Worm (Caenorhabditis elegans): ENCODE data around the gene fbxa-31.
"Not testable (repeated sequence)": the region's sequence is repeated elsewhere in the genome, so short reads cannot be mapped to it uniquely, and the experiment has no call there.

Gene fbxa-31

ce11 chrIII:1273655-1274328, 2.6 kb upstream of the fbxa-31 start, which contains the start of gene fbxa-29:
Gene fbxa-29 (minus strand): TSS chrIII:1273705.
- no peak for TF ChIP-seq unc-62 (GFP tag; optimal IDR thresholded peaks at IDR 0.05)
- TF ChIP-seq sptf-1 (tag; optimal IDR thresholded peaks at IDR 0.05): no peak
- no peak for TF ChIP-seq nhr-12 (tag; optimal IDR thresholded peaks at IDR 0.05)
- TF ChIP-seq blmp-1 (tag; optimal IDR thresholded peaks at IDR 0.05): no peak
- TF ChIP-seq ham-2 (GFP tag; optimal IDR thresholded peaks at IDR 0.05): no peak
- no peak for TF ChIP-seq lin-13 (tag; optimal IDR thresholded peaks at IDR 0.05)
- TF ChIP-seq drap-1 (GFP tag; optimal IDR thresholded peaks at IDR 0.05): no peak
- no peak for TF ChIP-seq mep-1 (tag; optimal IDR thresholded peaks at IDR 0.05)
- no peak for TF ChIP-seq ceh-43 (GFP tag; optimal IDR thresholded peaks at IDR 0.05)
- TF ChIP-seq hlh-1 (tag; optimal IDR thresholded peaks at IDR 0.05): no peak
- TF ChIP-seq unc-120 (tag; optimal IDR thresholded peaks at IDR 0.05; ENCODE audit: poor library complexity, severe bottlenecking): no peak
- no peak for TF ChIP-seq mab-5 (tag; optimal IDR thresholded peaks at IDR 0.05)
- TF ChIP-seq nhr-237 (tag; optimal IDR thresholded peaks at IDR 0.05): no peak
- TF ChIP-seq nhr-76 (tag; optimal IDR thresholded peaks at IDR 0.05): no peak
- no peak for TF ChIP-seq unc-39 (tag; optimal IDR thresholded peaks at IDR 0.05)
- TF ChIP-seq nhr-2 (tag; optimal IDR thresholded peaks at IDR 0.05): no peak
- TF ChIP-seq elt-1 (tag; optimal IDR thresholded peaks at IDR 0.05; ENCODE audit: borderline replicate concordance, insufficient read depth): no peak

ce11 chrIII:1269156-1269555, 2.1 kb downstream of the fbxa-31 start, which contains the start of gene fbxa-32:
Gene fbxa-32 (minus strand): TSS chrIII:1269256.
- no peak for TF ChIP-seq lsy-2 (tag; optimal IDR thresholded peaks at IDR 0.05)
- no peak for TF ChIP-seq elt-1 (tag; optimal IDR thresholded peaks at IDR 0.05; ENCODE audit: borderline replicate concordance, insufficient read depth)
- TF ChIP-seq zip-8 (tag; optimal IDR thresholded peaks at IDR 0.05): no peak
- TF ChIP-seq M03D4.4 (tag; optimal IDR thresholded peaks at IDR 0.05): no peak
- no peak for TF ChIP-seq blmp-1 (tag; optimal IDR thresholded peaks at IDR 0.05)
- no peak for TF ChIP-seq nhr-76 (tag; optimal IDR thresholded peaks at IDR 0.05)
- TF ChIP-seq unc-39 (tag; optimal IDR thresholded peaks at IDR 0.05): no peak
- TF ChIP-seq lin-13 (tag; optimal IDR thresholded peaks at IDR 0.05): no peak
- TF ChIP-seq tbx-8 (GFP tag; optimal IDR thresholded peaks at IDR 0.05): no peak
- TF ChIP-seq bed-3 (GFP tag; optimal IDR thresholded peaks at IDR 0.05): no peak
- no peak for TF ChIP-seq cnd-1 (tag; optimal IDR thresholded peaks at IDR 0.05)
- no peak for TF ChIP-seq nhr-237 (tag; optimal IDR thresholded peaks at IDR 0.05)
- no peak for TF ChIP-seq mab-5 (tag; optimal IDR thresholded peaks at IDR 0.05)

DNA sequence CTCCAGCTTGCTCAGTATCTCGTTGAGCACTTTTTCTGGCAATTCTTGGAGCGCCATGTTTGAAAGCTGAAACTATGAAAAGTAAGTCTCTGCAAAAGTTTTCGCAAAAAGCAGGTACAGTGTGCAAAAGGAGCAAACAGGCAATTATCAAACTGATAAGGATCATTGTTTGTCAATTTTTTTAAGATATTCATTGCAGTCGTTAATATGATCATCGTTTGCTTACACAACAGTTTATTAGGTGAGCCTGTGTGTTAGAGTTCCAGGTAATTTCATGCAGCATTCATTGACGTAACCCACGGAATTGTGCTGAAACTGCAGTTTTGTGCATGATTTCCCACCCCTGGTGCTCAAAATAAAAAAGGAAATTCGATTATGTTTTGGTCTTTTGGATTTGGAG, 4.4 kb downstream of the fbxa-31 start, which contains the start of gene fbxa-151:
TSS of gene fbxa-151 (minus strand) at position 101 of the 400 bp plus-strand sequence.
- not testable (repeated sequence) for TF ChIP-seq nhr-12, lsy-2, sptf-1 (tag; optimal IDR thresholded peaks at IDR 0.05)

ce11 chrIII:1263692-1264091, 7.5 kb downstream of the fbxa-31 start, which contains the start of gene srz-9:
Gene srz-9 (plus strand): TSS chrIII:1263992.
- TF ChIP-seq mab-5, nhr-2, lsy-2 (tag; optimal IDR thresholded peaks at IDR 0.05): not testable (repeated sequence)

DNA sequence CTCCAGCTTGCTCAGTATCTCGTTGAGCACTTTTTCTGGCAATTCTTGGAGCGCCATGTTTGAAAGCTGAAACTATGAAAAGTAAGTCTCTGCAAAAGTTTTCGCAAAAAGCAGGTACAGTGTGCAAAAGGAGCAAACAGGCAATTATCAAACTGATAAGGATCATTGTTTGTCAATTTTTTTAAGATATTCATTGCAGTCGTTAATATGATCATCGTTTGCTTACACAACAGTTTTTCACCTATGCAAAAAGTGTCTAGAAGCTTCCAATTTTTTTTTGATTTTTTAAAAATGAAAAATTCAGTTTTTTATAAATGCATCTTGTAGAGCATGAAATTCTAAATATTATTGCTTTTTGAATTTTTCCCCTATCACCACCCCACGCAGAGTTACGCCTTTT, 12.9 kb downstream of the fbxa-31 start, which contains the start of gene fbxa-78:
TSS of gene fbxa-78 (minus strand) at position 101 of the 400 bp plus-strand sequence.
- TF ChIP-seq ham-2 (GFP tag; optimal IDR thresholded peaks at IDR 0.05); nhr-2 (tag; optimal IDR thresholded peaks at IDR 0.05); M03D4.4 (tag; optimal IDR thresholded peaks at IDR 0.05): not testable (repeated sequence)

- not testable (repeated sequence) for TF ChIP-seq ces-1 (GFP tag; optimal IDR thresholded peaks at IDR 0.05); unc-120 (tag; optimal IDR thresholded peaks at IDR 0.05; ENCODE audit: poor library complexity, severe bottlenecking); nhr-76 (tag; optimal IDR thresholded peaks at IDR 0.05)
Observed at ce11 chrIII:1256519-1256918, 14.7 kb downstream of the fbxa-31 start, which contains the start of gene fbxa-208. Gene fbxa-208 (plus strand): TSS chrIII:1256819.

ce11 chrIII:1249111-1249583, 22.1 kb downstream of the fbxa-31 start, which contains the start of the genes fbxa-76 and fbxa-77:
Gene fbxa-76 (minus strand): TSS chrIII:1249161.
Gene fbxa-77 (plus strand): TSS chrIII:1249475.
- no peak for TF ChIP-seq pha-4 (tag; optimal IDR thresholded peaks at IDR 0.05)
- no peak for TF ChIP-seq blmp-1 (tag; optimal IDR thresholded peaks at IDR 0.05)
- TF ChIP-seq nhr-28 (tag; optimal IDR thresholded peaks at IDR 0.05): no peak
- TF ChIP-seq lsy-2 (tag; optimal IDR thresholded peaks at IDR 0.05): no peak
- TF ChIP-seq ham-2 (GFP tag; optimal IDR thresholded peaks at IDR 0.05): no peak
